Fruit fly (Drosophila melanogaster) whole organism, embryonic: ENCODE data around the gene CG4461.
A peak's percentile ranks its signal among the peaks of the same experiment; 100 is the strongest.

Experiments
- CG10431 ChIP-seq: fragments of 200-800 bp; sonication (Bioruptor generic); optimal IDR thresholded peaks from 3 replicates; lab custom pipeline; 2018; ENCODE audit warnings: missing biosample characterization, mild to moderate bottlenecking, missing genetic modification characterization
- CG12236 ChIP-seq: fragments of 200-800 bp; sonication (Bioruptor generic); optimal IDR thresholded peaks from 2 replicates; lab custom pipeline; 2016; ENCODE audit warnings: missing biosample characterization, missing genetic modification characterization
- CG1233 ChIP-seq: fragments of 200-800 bp; sonication (Bioruptor generic); optimal IDR thresholded peaks from 4 replicates; lab custom pipeline; 2018; ENCODE audit warnings: missing biosample characterization, mild to moderate bottlenecking, missing genetic modification characterization
- CG13424 ChIP-seq: fragments of 200-800 bp; sonication (Bioruptor generic); optimal IDR thresholded peaks from 2 replicates; lab custom pipeline; 2019; ENCODE audit warnings: missing biosample characterization, mild to moderate bottlenecking, missing genetic modification characterization, moderate library complexity
- CG14014 ChIP-seq: fragments of 200-800 bp; sonication (Bioruptor generic); IDR thresholded peaks from 2 replicates; pipeline ENCODE4 v1.3.6; 2022; ENCODE audit warnings: missing biosample characterization, missing genetic modification characterization
- CG14441 ChIP-seq: fragments of 200-800 bp; sonication (Bioruptor generic); IDR thresholded peaks from 2 replicates; pipeline ENCODE4 v1.3.6; 2022; ENCODE audit warnings: missing biosample characterization, missing genetic modification characterization
- CG16863 ChIP-seq: fragments of 200-800 bp; sonication (Bioruptor generic); optimal IDR thresholded peaks from 3 replicates; lab custom pipeline; 2016; ENCODE audit warnings: missing biosample characterization, missing genetic modification characterization
- CG17568 ChIP-seq: fragments of 200-800 bp; sonication (Bioruptor generic); optimal IDR thresholded peaks from 2 replicates; lab custom pipeline; 2018; ENCODE audit warnings: missing biosample characterization, mild to moderate bottlenecking, missing genetic modification characterization, moderate library complexity
- CG17802 ChIP-seq: fragments of 200-800 bp; sonication (Bioruptor generic); optimal IDR thresholded peaks from 2 replicates; lab custom pipeline; 2018; ENCODE audit warnings: missing biosample characterization, mild to moderate bottlenecking, missing genetic modification characterization, moderate library complexity
- CG30403 ChIP-seq: fragments of 200-800 bp; sonication (Bioruptor generic); optimal IDR thresholded peaks from 3 replicates; lab custom pipeline; 2016; ENCODE audit warnings: missing biosample characterization, missing genetic modification characterization
- CG31365 ChIP-seq: fragments of 200-800 bp; sonication (Bioruptor generic); optimal IDR thresholded peaks from 2 replicates; lab custom pipeline; 2018; ENCODE audit warnings: missing biosample characterization, mild to moderate bottlenecking, missing genetic modification characterization
- CG31388 ChIP-seq: fragments of 200-800 bp; sonication (Bioruptor generic); optimal IDR thresholded peaks from 2 replicates; lab custom pipeline; 2016; ENCODE audit warnings: missing biosample characterization, missing genetic modification characterization
- CG32772 ChIP-seq: fragments of 200-800 bp; sonication (Bioruptor generic); IDR thresholded peaks from 2 replicates; pipeline ENCODE4 v1.3.6; 2022; ENCODE audit warnings: missing biosample characterization, missing genetic modification characterization
- CG3281 ChIP-seq: fragments of 200-800 bp; sonication (Bioruptor generic); optimal IDR thresholded peaks from 3 replicates; lab custom pipeline; 2017; ENCODE audit warnings: missing biosample characterization, mild to moderate bottlenecking, missing genetic modification characterization
- CG4424 ChIP-seq: fragments of 200-800 bp; sonication (Bioruptor generic); optimal IDR thresholded peaks from 3 replicates; lab custom pipeline; 2016; ENCODE audit warnings: missing biosample characterization, missing genetic modification characterization
- CG4707 ChIP-seq: fragments of 200-800 bp; sonication (Bioruptor generic); optimal IDR thresholded peaks from 2 replicates; lab custom pipeline; 2018; ENCODE audit warnings: missing biosample characterization, mild to moderate bottlenecking, missing genetic modification characterization, moderate library complexity
- CG6254 ChIP-seq: fragments of 200-800 bp; sonication (Bioruptor generic); optimal IDR thresholded peaks from 3 replicates; lab custom pipeline; 2017; ENCODE audit warnings: mild to moderate bottlenecking, missing biosample characterization, missing genetic modification reagents, missing genetic modification characterization
- CG6272 ChIP-seq: fragments of 200-800 bp; sonication (Bioruptor generic); IDR thresholded peaks from 2 replicates; pipeline ENCODE4 v1.3.6; 2022; ENCODE audit warnings: missing biosample characterization, missing genetic modification characterization
- CG9437 ChIP-seq: fragments of 200-800 bp; sonication (Bioruptor generic); optimal IDR thresholded peaks from 2 replicates; lab custom pipeline; 2018; ENCODE audit warnings: missing biosample characterization, mild to moderate bottlenecking, missing genetic modification characterization
- CG9932 ChIP-seq: fragments of 200-800 bp; sonication (Bioruptor generic); IDR thresholded peaks from 2 replicates; pipeline ENCODE4 v1.3.6; 2022; ENCODE audit warnings: missing biosample characterization, missing genetic modification characterization
- Camta ChIP-seq: fragments of 200-800 bp; sonication (Bioruptor generic); optimal IDR thresholded peaks from 2 replicates; lab custom pipeline; 2016; ENCODE audit warnings: missing biosample characterization, missing genetic modification characterization
- Deaf1 ChIP-seq: fragments of 200-800 bp; optimal IDR thresholded peaks from 3 replicates; lab custom pipeline; 2019; ENCODE audit warnings: missing biosample characterization, mild to moderate bottlenecking, missing genetic modification characterization, moderate library complexity
- Dfd ChIP-seq, 2 experiments: fragments of >200 bp; optimal IDR thresholded peaks; 2 replicates each; lab custom pipeline; 2017; ENCODE audit warnings: missing biosample characterization in 2 of 2, missing genetic modification characterization in 2 of 2
- Doc3 ChIP-seq: fragments of 200-800 bp; sonication (Bioruptor generic); IDR thresholded peaks from 3 replicates; pipeline ENCODE4 v1.3.6; 2022; ENCODE audit warnings: missing biosample characterization, missing genetic modification characterization; ENCODE audit not compliant: partially characterized antibody
- Fer1 ChIP-seq: fragments of 200-800 bp; sonication (Bioruptor generic); optimal IDR thresholded peaks from 2 replicates; lab custom pipeline; 2017; ENCODE audit warnings: missing biosample characterization, mild to moderate bottlenecking, missing genetic modification characterization
- HHEX ChIP-seq: fragments of 200-800 bp; sonication (Bioruptor generic); optimal IDR thresholded peaks from 3 replicates; lab custom pipeline; 2017; ENCODE audit warnings: missing biosample characterization, mild to moderate bottlenecking, missing genetic modification characterization, missing genetic modification reagents
- HmgD ChIP-seq: fragments of 200-800 bp; sonication (Bioruptor generic); optimal IDR thresholded peaks from 3 replicates; lab custom pipeline; 2016; ENCODE audit warnings: missing biosample characterization, missing genetic modification characterization
- Hr51 ChIP-seq, 2 experiments: fragments of 200-800 bp; sonication (Bioruptor generic); optimal IDR thresholded peaks; 2 replicates in 1 of 2; 3 replicates in 1 of 2; lab custom pipeline; 2016 to 2018; ENCODE audit warnings: missing biosample characterization in 2 of 2, missing genetic modification characterization in 2 of 2, mild to moderate bottlenecking in 1 of 2, moderate library complexity in 1 of 2
- Myb ChIP-seq: fragments of 200-800 bp; sonication (Bioruptor generic); optimal IDR thresholded peaks from 2 replicates; lab custom pipeline; 2016; ENCODE audit warnings: missing biosample characterization, missing genetic modification characterization
- PHDP ChIP-seq: fragments of 200-800 bp; sonication (Bioruptor generic); optimal IDR thresholded peaks from 3 replicates; lab custom pipeline; 2018; ENCODE audit warnings: missing biosample characterization, mild to moderate bottlenecking, missing genetic modification characterization, moderate library complexity
- Rfx ChIP-seq: fragments of 200-800 bp; sonication (Bioruptor generic); IDR thresholded peaks from 2 replicates; pipeline ENCODE4 v1.3.6; 2022; ENCODE audit warnings: missing biosample characterization, missing genetic modification characterization
- Sox100B ChIP-seq: fragments of 200-800 bp; sonication (Bioruptor generic); optimal IDR thresholded peaks from 3 replicates; lab custom pipeline; 2018; ENCODE audit warnings: missing biosample characterization, mild to moderate bottlenecking, missing genetic modification characterization
- Taf1 ChIP-seq: fragments of 200-800 bp; sonication (Bioruptor generic); IDR thresholded peaks from 2 replicates; pipeline ENCODE4 v1.3.6; 2022; ENCODE audit warnings: missing biosample characterization, missing genetic modification characterization
- Trl ChIP-seq, 3 experiments: fragments of >200 bp in 2 of 3; fragments of 200-800 bp in 1 of 3; sonication (Bioruptor generic) in 1 of 3; optimal IDR thresholded peaks; 2 replicates in 1 of 3; 3 replicates in 2 of 3; lab custom pipeline; 2016 to 2017; ENCODE audit warnings: missing biosample characterization in 1 of 3, missing genetic modification characterization in 1 of 3
- Xrp1 ChIP-seq: fragments of 200-800 bp; sonication (Bioruptor generic); IDR thresholded peaks from 2 replicates; pipeline ENCODE4 v1.3.6; 2022; ENCODE audit warnings: missing biosample characterization, missing genetic modification characterization
- ato ChIP-seq: fragments of 200-800 bp; sonication (Bioruptor generic); IDR thresholded peaks from 2 replicates; pipeline ENCODE4 v1.3.6; 2022; ENCODE audit warnings: missing biosample characterization, missing genetic modification characterization; ENCODE audit not compliant: partially characterized antibody
- ci ChIP-seq: fragments of 200-800 bp; sonication (Bioruptor generic); IDR thresholded peaks from 3 replicates; pipeline ENCODE4 v1.3.6; 2022; ENCODE audit warnings: missing biosample characterization, missing genetic modification characterization
- crc ChIP-seq: fragments of 200-800 bp; sonication (Bioruptor generic); optimal IDR thresholded peaks from 2 replicates; lab custom pipeline; 2016; ENCODE audit warnings: missing biosample characterization, missing genetic modification characterization
- grau ChIP-seq: fragments of 200-800 bp; optimal IDR thresholded peaks from 3 replicates; lab custom pipeline; 2019; ENCODE audit warnings: missing biosample characterization, mild to moderate bottlenecking, missing genetic modification characterization, moderate library complexity
- hkb ChIP-seq, 2 experiments: fragments of 200-800 bp in 1 of 2; fragments of >200 bp in 1 of 2; sonication (Bioruptor generic) in 1 of 2; IDR thresholded peaks in 1 of 2; optimal IDR thresholded peaks in 1 of 2; 2 replicates each; pipeline versions ENCODE4 v1.3.6 to Lab custom; 2017 to 2022; ENCODE audit warnings: missing biosample characterization in 1 of 2, missing genetic modification characterization in 1 of 2
- ind ChIP-seq: fragments of 200-800 bp; sonication (Bioruptor generic); optimal IDR thresholded peaks from 3 replicates; lab custom pipeline; 2016; ENCODE audit warnings: missing biosample characterization, missing genetic modification characterization
- inv ChIP-seq: fragments of 200-800 bp; sonication (Bioruptor generic); IDR thresholded peaks from 2 replicates; pipeline ENCODE4 v1.3.6; 2022; ENCODE audit warnings: missing biosample characterization, missing genetic modification characterization; ENCODE audit not compliant: partially characterized antibody
- lbe ChIP-seq: fragments of 200-800 bp; sonication (Bioruptor generic); optimal IDR thresholded peaks from 2 replicates; lab custom pipeline; 2016; ENCODE audit warnings: missing biosample characterization, mild to moderate bottlenecking, missing genetic modification characterization
- ro ChIP-seq: fragments of 200-800 bp; sonication (Bioruptor generic); IDR thresholded peaks from 2 replicates; pipeline ENCODE4 v1.3.6; 2022; ENCODE audit warnings: missing biosample characterization, missing genetic modification characterization
- sc ChIP-seq, 3 experiments: fragments of >200 bp in 2 of 3; fragments of 200-800 bp in 1 of 3; sonication (Bioruptor generic) in 1 of 3; optimal IDR thresholded peaks; 2 replicates in 2 of 3; 3 replicates in 1 of 3; lab custom pipeline; 2017; ENCODE audit warnings: mild to moderate bottlenecking in 1 of 3, missing biosample characterization in 1 of 3, missing genetic modification characterization in 1 of 3, missing genetic modification reagents in 1 of 3
- tna ChIP-seq: fragments of 200-800 bp; sonication (Bioruptor generic); IDR thresholded peaks from 2 replicates; pipeline ENCODE4 v1.3.6; 2022; ENCODE audit warnings: missing biosample characterization, missing genetic modification characterization; ENCODE audit not compliant: partially characterized antibody
- trem ChIP-seq: fragments of 200-800 bp; optimal IDR thresholded peaks from 3 replicates; lab custom pipeline; 2019; ENCODE audit warnings: missing biosample characterization, mild to moderate bottlenecking, missing genetic modification characterization, moderate library complexity
- unc-4 ChIP-seq: fragments of 200-800 bp; sonication (Bioruptor generic); IDR thresholded peaks from 2 replicates; pipeline ENCODE4 v1.3.6; 2022; ENCODE audit warnings: missing biosample characterization, missing genetic modification characterization; ENCODE audit not compliant: partially characterized antibody

The CG4461 gene

dm6 chr3L:9370907-9371365 lies 4.3 kb upstream of the CG4461 start, which contains the start of gene Fdx1 (continued):
- TF ChIP-seq CG30403 (peak; percentile 71), Doc3 (GFP tag; lab: Robert Waterston, UW) (peak; percentile 64), CG14441 (GFP tag; lab: Robert Waterston, UW) (0 out of 2 replicates have a peak, but pooled peaks have one; percentile 29), CG16863 (GFP tag; lab: Kevin White, UChicago) (no peak), tna (GFP tag; lab: Robert Waterston, UW) (no peak), ind (peak; percentile 47), unc-4 (GFP tag; lab: Robert Waterston, UW) (peak; percentile 70), CG31388 (GFP tag; lab: Kevin White, UChicago) (no peak), Xrp1 (peak; percentile 59; the same call in 1 of the 2 replicates), Hr51 (GFP tag; optimal IDR thresholded peaks at IDR 0.05; lab: Kevin White, UChicago) (peak in 1 of 2 experiments; percentile 51), CG1233 (no peak), ci (GFP tag; lab: Robert Waterston, UW) (peak; percentile 31; the same call in 1 of the 3 replicates), CG3281 (GFP tag; lab: Kevin White, UChicago) (peak; percentile 24), CG4707 (GFP tag; lab: Kevin White, UChicago) (no peak), CG31365 (tag; lab: Kevin White, UChicago) (no peak), Fer1 (GFP tag; lab: Kevin White, UChicago) (peak; percentile 38), hkb (optimal IDR thresholded peaks at IDR 0.05; lab: Kevin White, UChicago) (no peak), hkb (GFP tag; IDR thresholded peaks at IDR 0.05; lab: Robert Waterston, UW) (peak; percentile 63; the same call in 1 of the 2 replicates), sc (optimal IDR thresholded peaks at IDR 0.05; lab: Kevin White, UChicago) (no peak), sc (GFP tag; optimal IDR thresholded peaks at IDR 0.05; lab: Kevin White, UChicago) (no peak), CG6254 (GFP tag; lab: Kevin White, UChicago) (no peak), CG13424 (tag; lab: Kevin White, UChicago) (peak; percentile 70), trem (peak; percentile 34), Trl (optimal IDR thresholded peaks at IDR 0.05; lab: Kevin White, UChicago) (no peak), Trl (GFP tag; optimal IDR thresholded peaks at IDR 0.05; lab: Kevin White, UChicago) (no peak), HmgD (GFP tag; lab: Kevin White, UChicago) (no peak), Deaf1 (tag; lab: Kevin White, UChicago) (no peak), CG14014 (GFP tag; lab: Robert Waterston, UW) (0 out of 2 replicates have a peak, but pooled peaks have one; percentile 39), Sox100B (peak; percentile 23), CG6272 (GFP tag; lab: Robert Waterston, UW) (peak; percentile 31; the same call in 1 of the 2 replicates), lbe (GFP tag; lab: Kevin White, UChicago) (peak; percentile 43), Dfd (GFP tag; optimal IDR thresholded peaks at IDR 0.05; lab: Kevin White, UChicago) (no peak), HHEX (GFP tag; lab: Kevin White, UChicago) (no peak), crc (GFP tag; lab: Kevin White, UChicago) (no peak), CG17802 (tag; lab: Kevin White, UChicago) (no peak), CG17568 (GFP tag; lab: Kevin White, UChicago) (no peak), inv (GFP tag; lab: Robert Waterston, UW) (peak; percentile 37; the same call in 1 of the 2 replicates), CG32772 (GFP tag; lab: Robert Waterston, UW) (no peak; the same call in 1 of the 2 replicates), CG9932 (GFP tag; lab: Robert Waterston, UW) (peak; percentile 71), Myb (GFP tag; lab: Kevin White, UChicago) (no peak), ro (GFP tag; lab: Robert Waterston, UW) (no peak), CG9437 (peak; percentile 10), Rfx (GFP tag; lab: Robert Waterston, UW) (peak; percentile 67), ato (GFP tag; lab: Robert Waterston, UW) (no peak), grau (peak; percentile 50), CG12236 (GFP tag; lab: Kevin White, UChicago) (no peak), CG10431 (GFP tag; lab: Kevin White, UChicago) (no peak), CG4424 (GFP tag; lab: Kevin White, UChicago) (peak; percentile 19), Camta (GFP tag; lab: Kevin White, UChicago) (no peak), Taf1 (GFP tag; lab: Robert Waterston, UW) (no peak), PHDP (peak; percentile 31)
